Fruit fly (Drosophila melanogaster): Measurements from ENCODE around the gene CG7272.

- TF ChIP-seq insv (optimal IDR thresholded peaks at IDR 0.05) (no peak), Sin3A (optimal IDR thresholded peaks at IDR 0.05) (no peak), h (optimal IDR thresholded peaks at IDR 0.05) (no peak), Myc (optimal IDR thresholded peaks at IDR 0.05) (no peak), psq (optimal IDR thresholded peaks at IDR 0.05) (no peak), ttk (optimal IDR thresholded peaks at IDR 0.05) (no peak)
These were observed 24.4 kb downstream of the CG7272 start, which contains the start of gene CG33986 for dm6 chr3L:15525153-15525552.
